Worm (Caenorhabditis elegans) whole organism, young adult: ENCODE measurements around the gene F44A6.3.

ENCODE experiments used
- ama-1 ChIP-seq, 3 experiments: fragments of 150-350 bp in 1 of 3; sonication (generic microtip) in 2 of 3; optimal IDR thresholded peaks; 2 replicates each; lab custom pipeline; 2014 to 2018; ENCODE audit warnings: missing biosample characterization in 2 of 3, missing genetic modification characterization in 2 of 3, missing genetic modification reagents in 2 of 3
- dox-1 ChIP-seq: fragments of 200-800 bp; sonication (Bioruptor generic); IDR thresholded peaks from 2 replicates; pipeline ENCODE4 v1.3.6; 2022; ENCODE audit warnings: missing genetic modification reagents, missing genetic modification characterization, missing compliant biosample characterization
- let-526 ChIP-seq: fragments of 200-800 bp; sonication (Bioruptor generic); IDR thresholded peaks from 2 replicates; pipeline ENCODE4 v1.3.6; 2022; ENCODE audit warnings: missing genetic modification reagents, missing genetic modification characterization, missing compliant biosample characterization
- mel-28 ChIP-seq: sonication (generic microtip); optimal IDR thresholded peaks from 2 replicates; lab custom pipeline; 2016; ENCODE audit warnings: borderline replicate concordance, mild to moderate bottlenecking, missing genetic modification characterization, missing compliant biosample characterization

ce11 chrX:10205321-10205720 lies 7.2 kb upstream of the F44A6.3 start, which contains the start of gene sex-1:
- TF ChIP-seq ama-1 (optimal IDR thresholded peaks at IDR 0.05; lab: Kevin White, UChicago) (no peak), ama-1 (GFP tag; optimal IDR thresholded peaks at IDR 0.05; lab: Kevin White, UChicago) (no peak), dox-1 (GFP tag; lab: Robert Waterston, UW) (no peak), mel-28 (tag; lab: Kevin White, UChicago) (no peak), let-526 (GFP tag; lab: Robert Waterston, UW) (no peak)
